Fruit fly (Drosophila melanogaster) whole organism, adult: ENCODE results near the gene Btk.

Source experiments
- CG11617 ChIP-seq: fragments of 200-800 bp; sonication (Bioruptor generic); optimal IDR thresholded peaks from 2 replicates; lab custom pipeline; 2017; ENCODE audit warnings: mild to moderate bottlenecking, missing biosample characterization, missing genetic modification reagents, missing genetic modification characterization
- CG12768 ChIP-seq: fragments of 200-800 bp; sonication (Bioruptor generic); optimal IDR thresholded peaks from 2 replicates; lab custom pipeline; 2017; ENCODE audit warnings: missing biosample characterization, missing genetic modification characterization, mild to moderate bottlenecking, moderate library complexity, missing genetic modification reagents
- CG14711 ChIP-seq: fragments of 200-800 bp; sonication (Bioruptor generic); optimal IDR thresholded peaks from 2 replicates; lab custom pipeline; 2018; ENCODE audit warnings: missing biosample characterization, mild to moderate bottlenecking, missing genetic modification characterization, moderate library complexity
- CG1620 ChIP-seq: fragments of 200-800 bp; sonication (Bioruptor generic); optimal IDR thresholded peaks from 2 replicates; lab custom pipeline; 2016; ENCODE audit warnings: missing biosample characterization, missing genetic modification characterization
- CG5204 ChIP-seq: fragments of 200-800 bp; sonication (Bioruptor generic); optimal IDR thresholded peaks from 2 replicates; lab custom pipeline; 2016; ENCODE audit warnings: missing biosample characterization, missing genetic modification characterization
- CG7045 ChIP-seq: fragments of 200-800 bp; sonication (Bioruptor generic); optimal IDR thresholded peaks from 2 replicates; lab custom pipeline; 2017; ENCODE audit warnings: missing biosample characterization, mild to moderate bottlenecking, missing genetic modification characterization
- CG7101 ChIP-seq: fragments of 200-800 bp; sonication (Bioruptor generic); optimal IDR thresholded peaks from 2 replicates; lab custom pipeline; 2018; ENCODE audit warnings: missing biosample characterization, mild to moderate bottlenecking, missing genetic modification characterization, moderate library complexity
- Clk ChIP-seq: fragments of 200-800 bp; sonication (Bioruptor generic); optimal IDR thresholded peaks from 2 replicates; lab custom pipeline; 2017; ENCODE audit warnings: missing biosample characterization, missing genetic modification characterization
- Crg-1 ChIP-seq: fragments of 200-800 bp; sonication (Bioruptor generic); optimal IDR thresholded peaks from 2 replicates; lab custom pipeline; 2016; ENCODE audit warnings: missing biosample characterization, missing genetic modification characterization
- Hr96 ChIP-seq: fragments of 200-800 bp; sonication (Bioruptor generic); optimal IDR thresholded peaks from 2 replicates; lab custom pipeline; 2016; ENCODE audit warnings: missing biosample characterization, missing genetic modification characterization
- Mnt ChIP-seq: fragments of 200-800 bp; sonication (Bioruptor generic); optimal IDR thresholded peaks from 2 replicates; lab custom pipeline; 2016; ENCODE audit warnings: missing biosample characterization, mild to moderate bottlenecking, missing genetic modification characterization
- bab1 ChIP-seq: fragments of 200-800 bp; sonication (Bioruptor generic); optimal IDR thresholded peaks from 3 replicates; lab custom pipeline; 2019; ENCODE audit warnings: missing biosample characterization, mild to moderate bottlenecking, missing genetic modification characterization, moderate library complexity
- cic ChIP-seq: fragments of 200-800 bp; sonication (Bioruptor generic); optimal IDR thresholded peaks from 2 replicates; lab custom pipeline; 2017; ENCODE audit warnings: missing biosample characterization, mild to moderate bottlenecking, missing genetic modification characterization, moderate library complexity
- cnc ChIP-seq, 2 experiments: fragments of >200 bp; optimal IDR thresholded peaks; 2 replicates each; lab custom pipeline; 2017
- kay ChIP-seq: fragments of 200-800 bp; sonication (Bioruptor generic); peaks from one replicate; lab custom pipeline; 2016; ENCODE audit warnings: missing biosample characterization, missing genetic modification characterization, borderline replicate concordance
- ovo ChIP-seq: fragments of 200-800 bp; sonication (Bioruptor generic); optimal IDR thresholded peaks from 2 replicates; lab custom pipeline; 2016; ENCODE audit warnings: missing biosample characterization, missing genetic modification characterization
- pad ChIP-seq: fragments of 200-800 bp; sonication (Bioruptor generic); optimal IDR thresholded peaks from 3 replicates; lab custom pipeline; 2017; ENCODE audit warnings: missing biosample characterization, missing genetic modification characterization, mild to moderate bottlenecking, moderate library complexity, missing genetic modification reagents
- tj ChIP-seq: fragments of 200-800 bp; sonication (Bioruptor generic); optimal IDR thresholded peaks from 3 replicates; lab custom pipeline; 2017; ENCODE audit warnings: missing biosample characterization, mild to moderate bottlenecking, missing genetic modification characterization, moderate library complexity
- toe ChIP-seq: fragments of 200-800 bp; sonication (Bioruptor generic); optimal IDR thresholded peaks from 2 replicates; lab custom pipeline; 2016; ENCODE audit warnings: missing biosample characterization, missing genetic modification characterization

The Btk gene

dm6 chr2L:8300220-8301167, at the start of gene Btk:
Gene Btk (minus strand): TSS chr2L:8301079.
- no peak for TF ChIP-seq CG7045
- peak; percentile 94 for TF ChIP-seq pad (GFP tag; lab: Kevin White, UChicago)
- TF ChIP-seq CG11617 (GFP tag; lab: Kevin White, UChicago) = no peak
- TF ChIP-seq tj (GFP tag; lab: Kevin White, UChicago) = peak; percentile 91
- TF ChIP-seq bab1 (GFP tag; lab: Kevin White, UChicago) = peak; percentile 1
- TF ChIP-seq CG12768 (GFP tag; lab: Kevin White, UChicago) = peak; percentile 54
- TF ChIP-seq ovo (GFP tag; lab: Kevin White, UChicago) = peak; percentile 47
- peak; percentile 48 for TF ChIP-seq cic (GFP tag; lab: Kevin White, UChicago)

- TF ChIP-seq pad (GFP tag; lab: Kevin White, UChicago) (no peak), CG11617 (GFP tag; lab: Kevin White, UChicago) (no peak), cic (GFP tag; lab: Kevin White, UChicago) (no peak), CG7101 (tag; lab: Kevin White, UChicago) (no peak), cnc (optimal IDR thresholded peaks at IDR 0.05; lab: Kevin White, UChicago) (no peak), Mnt (GFP tag; lab: Kevin White, UChicago) (no peak), CG5204 (GFP tag; lab: Kevin White, UChicago) (no peak), ovo (GFP tag; lab: Kevin White, UChicago) (no peak), Crg-1 (GFP tag; lab: Kevin White, UChicago) (no peak), kay (no peak), Clk (GFP tag; lab: Kevin White, UChicago) (no peak), CG12768 (GFP tag; lab: Kevin White, UChicago) (no peak), CG7045 (no peak), bab1 (GFP tag; lab: Kevin White, UChicago) (no peak), tj (GFP tag; lab: Kevin White, UChicago) (no peak), CG14711 (no peak), CG1620 (no peak), Hr96 (GFP tag; lab: Kevin White, UChicago) (no peak), toe (GFP tag; lab: Kevin White, UChicago) (no peak)
Observed at dm6 chr2L:8346260-8346659, 45.4 kb upstream of the Btk start, which contains the start of gene CG7778. Gene CG7778 (plus strand): TSS chr2L:8346620.

dm6 chr2L:8344536-8344935, 43.7 kb upstream of the Btk start:
- TF ChIP-seq Hr96 (GFP tag; lab: Kevin White, UChicago) = no peak
- TF ChIP-seq bab1 (GFP tag; lab: Kevin White, UChicago) = no peak
- peak; percentile 71 for TF ChIP-seq cic (GFP tag; lab: Kevin White, UChicago)

dm6 chr2L:8342395-8342794, 41.5 kb upstream of the Btk start, which contains the start of gene CG14273:
Gene CG14273 (plus strand): TSS chr2L:8342695.
- TF ChIP-seq Crg-1 (GFP tag; lab: Kevin White, UChicago) = no peak
- TF ChIP-seq cnc (optimal IDR thresholded peaks at IDR 0.05; lab: Kevin White, UChicago) = no peak
- TF ChIP-seq CG14711 = no peak
- no peak for TF ChIP-seq pad (GFP tag; lab: Kevin White, UChicago)
- no peak for TF ChIP-seq Hr96 (GFP tag; lab: Kevin White, UChicago)
- TF ChIP-seq kay = no peak
- no peak for TF ChIP-seq tj (GFP tag; lab: Kevin White, UChicago)
- TF ChIP-seq Clk (GFP tag; lab: Kevin White, UChicago) = no peak
- TF ChIP-seq bab1 (GFP tag; lab: Kevin White, UChicago) = no peak
- TF ChIP-seq toe (GFP tag; lab: Kevin White, UChicago) = no peak
- no peak for TF ChIP-seq CG1620
- TF ChIP-seq CG7045 = no peak
- no peak for TF ChIP-seq CG7101 (tag; lab: Kevin White, UChicago)
- TF ChIP-seq CG5204 (GFP tag; lab: Kevin White, UChicago) = no peak

- TF ChIP-seq Crg-1 (GFP tag; lab: Kevin White, UChicago) (no peak), tj (GFP tag; lab: Kevin White, UChicago) (no peak)
Observed at dm6 chr2L:8339751-8340349, 39.0 kb upstream of the Btk start.

- no peak for TF ChIP-seq Crg-1 (GFP tag; lab: Kevin White, UChicago)
- no peak for TF ChIP-seq CG11617 (GFP tag; lab: Kevin White, UChicago)
- no peak for TF ChIP-seq bab1 (GFP tag; lab: Kevin White, UChicago)
- no peak for TF ChIP-seq Clk (GFP tag; lab: Kevin White, UChicago)
- no peak for TF ChIP-seq pad (GFP tag; lab: Kevin White, UChicago)
- no peak for TF ChIP-seq CG7101 (tag; lab: Kevin White, UChicago)
- TF ChIP-seq Hr96 (GFP tag; lab: Kevin White, UChicago) = no peak
Observed at dm6 chr2L:8338039-8338438, 37.2 kb upstream of the Btk start, which contains the start of gene witty. Gene witty (plus strand): TSS chr2L:8338287.
